Fruit fly (Drosophila melanogaster) whole organism: Measurements from ENCODE around the gene CG33647.

ENCODE experiments used
- EcR ChIP-seq, 2 experiments: fragments of >200 bp; optimal IDR thresholded peaks; 2 replicates each; lab custom pipeline; 2017; ENCODE audit warnings: missing biosample characterization in 2 of 2, missing genetic modification characterization in 2 of 2, missing genetic modification reagents in 2 of 2
- usp ChIP-seq: fragments of >200 bp; optimal IDR thresholded peaks from 2 replicates; lab custom pipeline; 2017; ENCODE audit warnings: missing biosample characterization, missing genetic modification characterization, mixed read lengths

- TF ChIP-seq EcR (GFP tag; optimal IDR thresholded peaks at IDR 0.05; lab: Kevin White, UChicago), result no peak
- no peak for TF ChIP-seq usp (GFP tag; lab: Kevin White, UChicago)
Observed at dm6 chr3L:19228857-19229398, 7.2 kb upstream of the CG33647 start.
